Worm (Caenorhabditis elegans): Measurements from ENCODE around the gene ttr-26.

DNA sequence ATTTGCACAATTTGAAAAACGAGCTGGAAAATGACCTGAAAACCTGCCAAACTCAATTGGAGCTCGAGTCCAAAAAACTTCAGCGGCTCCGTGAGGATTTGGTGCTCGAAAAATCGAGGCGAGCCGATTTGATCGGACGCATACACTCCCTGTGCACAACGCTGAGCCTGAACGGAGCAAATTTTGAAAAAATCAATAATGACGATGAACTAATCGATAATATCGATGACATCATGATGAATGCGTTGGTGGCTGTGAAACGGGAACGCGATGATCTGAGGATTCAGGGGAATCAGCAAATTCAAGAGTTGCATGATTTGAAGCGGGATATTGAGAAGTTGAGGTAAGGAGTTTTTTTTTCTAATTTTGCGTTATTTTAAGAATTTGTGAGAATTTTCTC, 45.4 kb upstream of the ttr-26 start:
- TF ChIP-seq snu-23 (GFP tag; optimal IDR thresholded peaks at IDR 0.05) (no peak), lin-15B (tag; optimal IDR thresholded peaks at IDR 0.05) (no peak), C04F5.9 (tag; optimal IDR thresholded peaks at IDR 0.05) (no peak), zag-1 (tag; optimal IDR thresholded peaks at IDR 0.05) (no peak), egl-13 (tag; optimal IDR thresholded peaks at IDR 0.05) (no peak), fkh-10 (GFP tag; optimal IDR thresholded peaks at IDR 0.05) (no peak), unc-130 (tag; optimal IDR thresholded peaks at IDR 0.05) (no peak), hlh-4 (tag; optimal IDR thresholded peaks at IDR 0.05) (no peak), aly-2 (tag; optimal IDR thresholded peaks at IDR 0.05) (no peak)

Measured in whole organism, L1 larva.